Worm (Caenorhabditis elegans) whole organism, mixed stage, embryonic: Measurements from ENCODE around the gene mlk-1.

ENCODE experiments used
- bed-3 ChIP-seq: fragments of 200-800 bp; sonication (Bioruptor generic); optimal IDR thresholded peaks from 3 replicates; lab custom pipeline; 2018; ENCODE audit warnings: mild to moderate bottlenecking, missing genetic modification characterization, moderate library complexity, missing compliant biosample characterization
- elt-1 ChIP-seq: sonication (generic microtip); optimal IDR thresholded peaks from 2 replicates; lab custom pipeline; 2017; ENCODE audit warnings: missing genetic modification characterization, mild to moderate bottlenecking, missing compliant biosample characterization, antibody characterized with exemption, moderate library complexity, borderline replicate concordance; ENCODE audit not compliant: insufficient read depth
- elt-3 ChIP-seq: fragments of 150-350 bp; optimal IDR thresholded peaks from 2 replicates; lab custom pipeline; 2014; ENCODE audit warnings: missing biosample characterization, missing genetic modification characterization
- lin-13 ChIP-seq: fragments of 150-350 bp; optimal IDR thresholded peaks from 2 replicates; lab custom pipeline; 2014; ENCODE audit warnings: missing biosample characterization, missing genetic modification characterization
- mab-5 ChIP-seq: fragments of 150-350 bp; optimal IDR thresholded peaks from 2 replicates; lab custom pipeline; 2014; ENCODE audit warnings: missing biosample characterization, missing genetic modification characterization
- mep-1 ChIP-seq: fragments of 150-350 bp; optimal IDR thresholded peaks from 2 replicates; lab custom pipeline; 2017; ENCODE audit warnings: missing biosample characterization, missing genetic modification reagents, missing genetic modification characterization, inconsistent platforms
- nhr-12 ChIP-seq: fragments of 150-350 bp; optimal IDR thresholded peaks from 2 replicates; lab custom pipeline; 2014; ENCODE audit warnings: missing biosample characterization, missing genetic modification characterization
- nhr-237 ChIP-seq: fragments of 150-350 bp; optimal IDR thresholded peaks from 2 replicates; lab custom pipeline; 2014; ENCODE audit warnings: missing biosample characterization, missing genetic modification characterization
- nhr-28 ChIP-seq: fragments of 150-350 bp; optimal IDR thresholded peaks from 2 replicates; lab custom pipeline; 2014; ENCODE audit warnings: missing biosample characterization, missing genetic modification characterization
- pha-4 ChIP-seq: fragments of 150-350 bp; optimal IDR thresholded peaks from 2 replicates; lab custom pipeline; 2018; ENCODE audit warnings: missing biosample characterization, missing genetic modification reagents, missing genetic modification characterization
- sem-2 ChIP-seq: fragments of 200-800 bp; sonication (Bioruptor generic); optimal IDR thresholded peaks from 2 replicates; lab custom pipeline; 2018; ENCODE audit warnings: mild to moderate bottlenecking, missing genetic modification characterization, missing compliant biosample characterization
- snpc-4 ChIP-seq: fragments of 150-350 bp; optimal IDR thresholded peaks from 2 replicates; lab custom pipeline; 2014; ENCODE audit warnings: missing biosample characterization, missing genetic modification characterization
- unc-62 ChIP-seq: fragments of 150-350 bp; optimal IDR thresholded peaks from 2 replicates; lab custom pipeline; 2014; ENCODE audit warnings: missing biosample characterization, missing genetic modification reagents, missing genetic modification characterization
- ztf-11 ChIP-seq: fragments of 150-350 bp; optimal IDR thresholded peaks from 2 replicates; lab custom pipeline; 2014; ENCODE audit warnings: missing biosample characterization, missing genetic modification characterization

DNA sequence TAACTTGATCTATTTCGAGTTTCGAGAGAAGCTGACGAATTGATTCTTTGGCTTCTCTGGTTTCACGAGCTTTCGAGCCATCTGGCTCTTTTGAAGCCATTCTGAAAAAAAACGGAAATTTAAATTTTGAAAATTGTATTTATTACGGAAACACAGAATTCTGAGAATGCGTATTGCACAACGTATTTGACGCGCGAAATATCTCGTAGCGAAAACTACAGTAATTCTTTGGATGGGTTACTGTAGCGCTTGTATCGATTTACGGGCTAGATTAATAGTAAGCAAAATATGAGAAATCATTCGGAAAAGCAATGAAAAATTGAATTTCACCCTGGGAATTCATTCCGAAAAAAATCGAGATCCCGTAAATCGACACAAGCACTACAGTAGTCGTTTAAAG is 49.0 kb upstream of the mlk-1 start, which contains the start of gene C04F5.8:
- TF ChIP-seq unc-62 (GFP tag; lab: Kevin White, UChicago): no peak
- TF ChIP-seq ztf-11 (tag; lab: Kevin White, UChicago): no peak
- no peak for TF ChIP-seq nhr-28 (tag; lab: Kevin White, UChicago)
- no peak for TF ChIP-seq mab-5 (tag; lab: Kevin White, UChicago)
- TF ChIP-seq elt-1 (tag; lab: Kevin White, UChicago): no peak
- TF ChIP-seq mep-1 (tag; lab: Kevin White, UChicago): no peak
- no peak for TF ChIP-seq elt-3
- no peak for TF ChIP-seq snpc-4
- TF ChIP-seq nhr-12: no peak
- no peak for TF ChIP-seq bed-3 (GFP tag; lab: Kevin White, UChicago)
- no peak for TF ChIP-seq lin-13 (tag; lab: Kevin White, UChicago)
- no peak for TF ChIP-seq nhr-237 (tag; lab: Kevin White, UChicago)
- TF ChIP-seq pha-4 (tag; lab: Kevin White, UChicago): no peak
- no peak for TF ChIP-seq sem-2 (GFP tag; lab: Kevin White, UChicago)
